Worm (Caenorhabditis elegans): ENCODE data around the gene R102.6.

Gene R102.6

ce11 chrIV:10701866-10702458 lies 4.0 kb downstream of the R102.6 start:
- TF ChIP-seq nfya-1 (tag; optimal IDR thresholded peaks at IDR 0.05) (no peak), lin-11 (tag; optimal IDR thresholded peaks at IDR 0.05) (no peak)

DNA sequence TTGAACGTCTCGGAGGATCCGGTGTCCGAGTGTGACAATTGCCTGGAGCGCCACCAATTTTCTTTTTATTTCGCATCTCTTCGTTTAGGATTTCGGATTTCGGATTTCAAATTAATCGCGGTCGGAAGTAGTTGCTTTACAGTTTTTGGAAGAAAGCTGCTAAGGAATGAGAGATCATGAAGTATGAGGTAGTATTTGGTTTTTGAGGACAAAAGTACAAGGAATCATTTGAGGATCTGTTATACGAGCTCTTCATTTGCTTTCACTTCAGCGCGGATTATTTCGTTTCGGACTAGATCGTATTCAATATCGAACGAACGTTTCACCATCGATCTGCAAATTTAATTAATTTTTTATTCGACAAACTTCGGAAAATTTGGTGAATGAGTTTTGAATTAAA lies 6.3 kb downstream of the R102.6 start, which contains the start of gene R102.11:
TSS of gene R102.11 (minus strand) at position 101 of the 400 bp plus-strand sequence.
- no peak for TF ChIP-seq Y22D7AL.16 (tag; optimal IDR thresholded peaks at IDR 0.05)
- TF ChIP-seq elt-2 (tag; optimal IDR thresholded peaks at IDR 0.05) = no peak
- no peak for TF ChIP-seq sdc-2 (tag; optimal IDR thresholded peaks at IDR 0.05)

- no peak for TF ChIP-seq ceh-22 (tag; optimal IDR thresholded peaks at IDR 0.05)
- no peak for TF ChIP-seq nhr-232 (tag; optimal IDR thresholded peaks at IDR 0.05)
- TF ChIP-seq tbx-2 (tag; optimal IDR thresholded peaks at IDR 0.05) = no peak
- TF ChIP-seq lin-11 (tag; optimal IDR thresholded peaks at IDR 0.05) = no peak
- TF ChIP-seq zip-5 (tag; optimal IDR thresholded peaks at IDR 0.05) = no peak
- TF ChIP-seq syd-9 (tag; optimal IDR thresholded peaks at IDR 0.05) = no peak
- no peak for TF ChIP-seq fkh-6 (tag; optimal IDR thresholded peaks at IDR 0.05)
- TF ChIP-seq ttx-3 (tag; optimal IDR thresholded peaks at IDR 0.05) = no peak
- TF ChIP-seq pag-3 (tag; optimal IDR thresholded peaks at IDR 0.05; ENCODE audit: borderline replicate concordance) = no peak
- TF ChIP-seq sox-4 (tag; optimal IDR thresholded peaks at IDR 0.05) = no peak
- TF ChIP-seq sdc-2 (tag; optimal IDR thresholded peaks at IDR 0.05) = no peak
- no peak for TF ChIP-seq rnt-1 (tag; optimal IDR thresholded peaks at IDR 0.05)
- no peak for TF ChIP-seq Y22D7AL.16 (tag; optimal IDR thresholded peaks at IDR 0.05)
- no peak for TF ChIP-seq K09A11.1 (tag; optimal IDR thresholded peaks at IDR 0.05; ENCODE audit: insufficient read depth)
- no peak for TF ChIP-seq tbx-7 (tag; optimal IDR thresholded peaks at IDR 0.05)
- no peak for TF ChIP-seq unc-42 (tag; optimal IDR thresholded peaks at IDR 0.05)
- no peak for TF ChIP-seq nfya-1 (tag; optimal IDR thresholded peaks at IDR 0.05)
- TF ChIP-seq fax-1 (tag; optimal IDR thresholded peaks at IDR 0.05) = no peak
- TF ChIP-seq unc-86 (tag; optimal IDR thresholded peaks at IDR 0.05) = no peak
- TF ChIP-seq ceh-24 (tag; optimal IDR thresholded peaks at IDR 0.05) = no peak
Observed at ce11 chrIV:10699000-10699399, 7.0 kb downstream of the R102.6 start.

DNA sequence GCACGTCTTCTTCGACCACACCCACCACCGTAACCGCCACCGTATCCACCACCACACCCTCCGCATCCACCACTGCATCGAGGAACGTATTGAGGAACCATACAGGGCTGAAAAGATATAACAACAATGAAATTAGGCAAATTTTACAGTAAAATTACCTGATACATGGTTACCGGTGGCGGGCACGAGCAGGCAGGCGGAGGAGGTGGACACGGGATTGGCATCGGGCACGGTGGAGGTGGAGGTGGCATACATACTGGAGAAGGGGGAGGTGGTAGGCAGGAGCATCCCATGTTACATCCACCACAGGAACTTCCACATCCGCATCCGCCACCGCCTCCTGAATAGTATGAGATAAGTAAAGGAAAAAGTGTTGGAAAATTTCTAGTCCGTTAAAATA lies 7.5 kb downstream of the R102.6 start:
- no peak for TF ChIP-seq C38D4.7 (GFP tag; optimal IDR thresholded peaks at IDR 0.05)
- TF ChIP-seq elt-4 (tag; optimal IDR thresholded peaks at IDR 0.05) = no peak
- no peak for TF ChIP-seq pag-3 (tag; optimal IDR thresholded peaks at IDR 0.05; ENCODE audit: borderline replicate concordance)
- no peak for TF ChIP-seq eyg-1 (tag; optimal IDR thresholded peaks at IDR 0.05)
- no peak for TF ChIP-seq pha-2 (tag; optimal IDR thresholded peaks at IDR 0.05)
- no peak for TF ChIP-seq syd-9 (tag; optimal IDR thresholded peaks at IDR 0.05)
- no peak for TF ChIP-seq unc-42 (tag; optimal IDR thresholded peaks at IDR 0.05)
- no peak for TF ChIP-seq pha-4 (tag; optimal IDR thresholded peaks at IDR 0.05)
- no peak for TF ChIP-seq pqm-1 (tag; optimal IDR thresholded peaks at IDR 0.05)
- no peak for TF ChIP-seq nfya-1 (tag; optimal IDR thresholded peaks at IDR 0.05)
- no peak for TF ChIP-seq K09A11.1 (tag; optimal IDR thresholded peaks at IDR 0.05; ENCODE audit: insufficient read depth)
- TF ChIP-seq mec-3 (tag; optimal IDR thresholded peaks at IDR 0.05; ENCODE audit: borderline replicate concordance) = no peak
- no peak for TF ChIP-seq hlh-13 (GFP tag; optimal IDR thresholded peaks at IDR 0.05)

DNA sequence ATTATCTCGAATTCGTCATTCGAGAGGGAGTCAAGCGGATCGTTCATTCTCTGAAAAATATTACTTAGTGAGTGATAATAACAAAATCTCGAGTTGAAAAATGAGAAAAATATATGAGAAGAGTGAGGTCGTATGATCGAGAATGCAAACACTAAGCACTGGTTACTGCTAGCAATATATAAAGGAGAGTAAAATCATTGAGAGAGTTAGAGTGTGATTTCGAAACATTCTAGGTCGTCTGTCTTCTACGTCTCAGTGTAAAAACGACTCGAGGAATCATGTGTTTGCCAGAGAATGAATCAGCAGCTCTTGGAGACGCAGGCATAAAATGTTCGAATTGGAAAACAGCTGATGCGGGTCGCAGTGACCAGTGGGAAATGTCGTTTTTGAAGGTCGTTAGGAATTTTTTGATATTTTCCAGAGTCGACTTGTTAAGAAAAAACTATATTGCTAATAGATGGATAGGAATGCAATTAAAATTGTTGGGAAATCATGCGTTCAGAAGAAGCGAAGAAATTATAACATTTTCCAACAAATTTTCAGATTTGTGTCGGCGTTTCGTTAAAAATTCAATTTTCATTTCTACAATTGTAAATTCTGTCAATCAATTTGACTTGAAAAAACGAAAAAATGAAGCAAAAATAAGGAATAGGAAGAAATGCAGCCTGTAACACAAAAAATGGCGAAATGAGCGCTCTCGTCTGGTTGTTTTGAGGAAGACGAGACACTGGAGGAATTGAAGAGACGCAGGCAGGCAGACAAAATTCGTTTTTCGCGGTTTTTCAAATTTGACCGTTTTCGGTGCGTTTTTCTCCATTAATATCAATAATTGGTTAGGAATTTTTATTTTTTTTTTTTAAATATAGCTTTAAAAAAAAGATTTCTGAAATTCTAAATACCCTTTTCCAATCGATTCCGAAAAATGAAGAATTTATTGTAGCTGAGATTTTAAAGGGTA lies 8.7 kb downstream of the R102.6 start, which contains the start of gene allo-1:
TSS of gene allo-1 (minus strand) at position 51 of the 958 bp plus-strand sequence.
- peak; percentile 79 for TF ChIP-seq hlh-30 (tag; optimal IDR thresholded peaks at IDR 0.05; ENCODE audit: insufficient read depth)
- no peak for TF ChIP-seq pros-1 (tag; optimal IDR thresholded peaks at IDR 0.05)
- no peak for TF ChIP-seq ceh-24 (tag; optimal IDR thresholded peaks at IDR 0.05)
- TF ChIP-seq ceh-18 (tag; optimal IDR thresholded peaks at IDR 0.05) = peak; percentile 28
- TF ChIP-seq F13H6.1 (tag; optimal IDR thresholded peaks at IDR 0.05) = no peak
- peak; percentile 23 for TF ChIP-seq unc-55 (GFP tag; optimal IDR thresholded peaks at IDR 0.05)
- no peak for TF ChIP-seq ets-4 (tag; optimal IDR thresholded peaks at IDR 0.05)
- no peak for TF ChIP-seq ref-2 (tag; optimal IDR thresholded peaks at IDR 0.05)
- TF ChIP-seq hlh-15 (tag; optimal IDR thresholded peaks at IDR 0.05) = no peak
- TF ChIP-seq ceh-19 (GFP tag; optimal IDR thresholded peaks at IDR 0.05) = no peak
- no peak for TF ChIP-seq Y22D7AL.16 (tag; optimal IDR thresholded peaks at IDR 0.05)
- no peak for TF ChIP-seq hlh-13 (GFP tag; optimal IDR thresholded peaks at IDR 0.05)
- no peak for TF ChIP-seq ceh-2 (tag; optimal IDR thresholded peaks at IDR 0.05)
- TF ChIP-seq ceh-9 (tag; optimal IDR thresholded peaks at IDR 0.05) = no peak
- TF ChIP-seq eyg-1 (tag; optimal IDR thresholded peaks at IDR 0.05) = no peak
- TF ChIP-seq C38D4.7 (GFP tag; optimal IDR thresholded peaks at IDR 0.05) = no peak
- no peak for TF ChIP-seq dmd-4 (tag; optimal IDR thresholded peaks at IDR 0.05; ENCODE audit: borderline replicate concordance)
- no peak for TF ChIP-seq nhr-11 (tag; optimal IDR thresholded peaks at IDR 0.05)
